Worm (Caenorhabditis elegans) whole organism, L4 larva: ENCODE data around the gene mcd-1.

Source experiments
- aly-2 ChIP-seq: sonication (generic microtip); optimal IDR thresholded peaks from 2 replicates; lab custom pipeline; 2018; ENCODE audit warnings: missing biosample characterization, missing genetic modification characterization
- daf-16 ChIP-seq, 3 experiments: sonication (generic microtip); optimal IDR thresholded peaks; 2 replicates each; lab custom pipeline; 2016 to 2017; ENCODE audit warnings: missing genetic modification characterization in 3 of 3, missing genetic modification reagents in 3 of 3, mild to moderate bottlenecking in 2 of 3, missing compliant biosample characterization in 2 of 3, missing biosample characterization in 1 of 3, moderate library complexity in 1 of 3
- dve-1 ChIP-seq: sonication (generic microtip); optimal IDR thresholded peaks from 2 replicates; lab custom pipeline; 2017; ENCODE audit warnings: antibody characterized with exemption, mild to moderate bottlenecking, missing genetic modification characterization, missing compliant biosample characterization; ENCODE audit not compliant: insufficient read depth
- lin-13 ChIP-seq: fragments of 150-350 bp; optimal IDR thresholded peaks from 2 replicates; lab custom pipeline; 2014; ENCODE audit warnings: missing biosample characterization, missing genetic modification reagents, missing genetic modification characterization
- lin-38 ChIP-seq: fragments of 200-800 bp; sonication (Bioruptor generic); IDR thresholded peaks from 2 replicates; pipeline ENCODE4 v1.3.6; 2022; ENCODE audit warnings: missing genetic modification reagents, missing genetic modification characterization, missing compliant biosample characterization
- lir-3 ChIP-seq: sonication (generic microtip); optimal IDR thresholded peaks from 2 replicates; lab custom pipeline; 2016; ENCODE audit warnings: mild to moderate bottlenecking, missing genetic modification characterization, missing compliant biosample characterization
- nhr-28 ChIP-seq: fragments of 150-350 bp; optimal IDR thresholded peaks from 2 replicates; lab custom pipeline; 2014; ENCODE audit warnings: missing biosample characterization, missing genetic modification characterization
- nhr-76 ChIP-seq: fragments of 150-350 bp; optimal IDR thresholded peaks from 2 replicates; lab custom pipeline; 2014; ENCODE audit warnings: missing biosample characterization, missing genetic modification characterization
- php-3 ChIP-seq: fragments of 200-800 bp; sonication (Bioruptor generic); IDR thresholded peaks from 2 replicates; pipeline ENCODE4 v1.3.6; 2022; ENCODE audit warnings: missing genetic modification reagents, missing genetic modification characterization, missing compliant biosample characterization
- pqm-1 ChIP-seq: sonication (generic microtip); optimal IDR thresholded peaks from 2 replicates; lab custom pipeline; 2017; ENCODE audit warnings: missing biosample characterization, missing genetic modification characterization
- unc-62 ChIP-seq, 3 experiments: fragments of 150-350 bp in 1 of 3; sonication (generic microtip); optimal IDR thresholded peaks in 2 of 3; peaks in 1 of 3; 1 replicate in 1 of 3; 2 replicates in 2 of 3; lab custom pipeline; 2014 to 2017; ENCODE audit warnings: missing biosample characterization in 3 of 3, missing genetic modification characterization in 3 of 3, missing genetic modification reagents in 3 of 3, missing genotype in 1 of 3

mcd-1 gene

DNA sequence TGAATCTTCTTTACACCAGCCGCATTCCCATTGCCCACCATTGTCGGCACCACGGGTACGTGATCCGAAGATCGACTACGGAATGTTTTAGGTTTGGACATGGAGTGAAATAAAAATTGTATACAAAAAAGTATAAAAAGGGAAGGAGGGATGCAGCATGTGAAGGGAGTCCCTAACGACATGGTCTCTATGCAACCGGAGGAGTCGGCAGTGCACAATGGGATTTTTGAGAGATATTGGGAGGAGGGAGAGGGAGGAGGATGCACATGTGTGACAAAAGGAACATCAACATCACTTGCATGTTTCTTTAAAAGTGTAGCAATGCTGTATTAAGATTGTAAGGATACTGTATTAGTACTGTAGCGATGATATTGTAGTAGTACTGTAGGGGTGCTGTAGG is 51.2 kb downstream of the mcd-1 start, which contains the start of gene W07G1.1:
Gene W07G1.1 (minus strand): TSS at position 101 of the 400 bp plus-strand sequence.
- TF ChIP-seq lir-3 (tag; lab: Kevin White, UChicago) = no peak
- TF ChIP-seq unc-62 (GFP tag; optimal IDR thresholded peaks at IDR 0.05 in 1 of 2; lab: Kevin White, UChicago) = peak in 1 of 2 experiments; percentile 15
- no peak for TF ChIP-seq unc-62 (tag; optimal IDR thresholded peaks at IDR 0.05; lab: Kevin White, UChicago)

- TF ChIP-seq dve-1 (tag; lab: Kevin White, UChicago) (peak; percentile 24), lin-13 (GFP tag; lab: Kevin White, UChicago) (no peak), nhr-28 (peak; percentile 2), daf-16 (GFP tag; optimal IDR thresholded peaks at IDR 0.05; lab: Kevin White, UChicago) (no peak), daf-16 (tag; optimal IDR thresholded peaks at IDR 0.05; lab: Kevin White, UChicago) (peak; percentile 38), nhr-76 (tag; lab: Kevin White, UChicago) (no peak), aly-2 (tag; lab: Kevin White, UChicago) (no peak), php-3 (peak; percentile 55; the same call in 1 of the 2 replicates), pqm-1 (tag; lab: Kevin White, UChicago) (peak; percentile 59)
These were observed 57.2 kb downstream of the mcd-1 start for ce11 chrII:13945527-13945926.

- peak; percentile 37; the same call in 1 of the 2 replicates for TF ChIP-seq lin-38
These were observed 58.2 kb downstream of the mcd-1 start for ce11 chrII:13946455-13947093.
